Fruit fly (Drosophila melanogaster) whole organism, pupa: Measurements from ENCODE around the gene wap.

Experiments used
- CG10348 ChIP-seq: fragments of 200-800 bp; sonication (Bioruptor generic); IDR thresholded peaks from 2 replicates; pipeline ENCODE4 v1.3.6; 2022; ENCODE audit warnings: missing biosample characterization, missing genetic modification characterization
- CG12605 ChIP-seq: fragments of 200-800 bp; sonication (Bioruptor generic); IDR thresholded peaks from 2 replicates; pipeline ENCODE4 v1.3.6; 2022; ENCODE audit warnings: missing biosample characterization, missing genetic modification characterization
- CG13204 ChIP-seq: fragments of 200-800 bp; sonication (Bioruptor generic); optimal IDR thresholded peaks from 2 replicates; lab custom pipeline; 2018; ENCODE audit warnings: missing biosample characterization, mild to moderate bottlenecking, missing genetic modification characterization, moderate library complexity
- CG14655 ChIP-seq: fragments of 200-800 bp; sonication (Bioruptor generic); optimal IDR thresholded peaks from 3 replicates; lab custom pipeline; 2017; ENCODE audit warnings: mild to moderate bottlenecking, missing biosample characterization, missing genetic modification reagents, missing genetic modification characterization
- CG15710 ChIP-seq: fragments of 200-800 bp; sonication (Bioruptor generic); optimal IDR thresholded peaks from 2 replicates; lab custom pipeline; 2018; ENCODE audit warnings: missing biosample characterization, mild to moderate bottlenecking, missing genetic modification characterization, moderate library complexity
- CG17806 ChIP-seq: fragments of 200-800 bp; sonication (Bioruptor generic); optimal IDR thresholded peaks from 2 replicates; lab custom pipeline; 2018; ENCODE audit warnings: missing biosample characterization, mild to moderate bottlenecking, missing genetic modification characterization, moderate library complexity
- CG32121 ChIP-seq: fragments of 200-800 bp; sonication (Bioruptor generic); IDR thresholded peaks from 2 replicates; pipeline ENCODE4 v1.3.6; 2022; ENCODE audit warnings: missing biosample characterization, missing genetic modification characterization
- CG34367 ChIP-seq: fragments of 200-800 bp; sonication (Bioruptor generic); optimal IDR thresholded peaks from 2 replicates; lab custom pipeline; 2018; ENCODE audit warnings: missing biosample characterization, mild to moderate bottlenecking, missing genetic modification characterization
- CG4496 ChIP-seq: fragments of 200-800 bp; sonication (Bioruptor generic); IDR thresholded peaks from 3 replicates; pipeline ENCODE4 v1.3.6; 2022; ENCODE audit warnings: missing biosample characterization, missing genetic modification characterization
- CG8159 ChIP-seq: fragments of 200-800 bp; sonication (Bioruptor generic); optimal IDR thresholded peaks from 3 replicates; lab custom pipeline; 2018; ENCODE audit warnings: missing biosample characterization, mild to moderate bottlenecking, missing genetic modification characterization, moderate library complexity
- CG8301 ChIP-seq: fragments of 200-800 bp; sonication (Bioruptor generic); optimal IDR thresholded peaks from 2 replicates; lab custom pipeline; 2018; ENCODE audit warnings: missing biosample characterization, mild to moderate bottlenecking, missing genetic modification characterization
- CG9948 ChIP-seq: fragments of 200-800 bp; sonication (Bioruptor generic); optimal IDR thresholded peaks from 2 replicates; lab custom pipeline; 2018; ENCODE audit warnings: missing biosample characterization, mild to moderate bottlenecking, missing genetic modification characterization, moderate library complexity
- D1 ChIP-seq: fragments of 200-800 bp; sonication (Bioruptor generic); optimal IDR thresholded peaks from 2 replicates; lab custom pipeline; 2018; ENCODE audit warnings: missing biosample characterization, mild to moderate bottlenecking, missing genetic modification characterization, moderate library complexity
- EcR ChIP-seq: fragments of 200-800 bp; sonication (Bioruptor generic); optimal IDR thresholded peaks from 3 replicates; lab custom pipeline; 2019; ENCODE audit warnings: missing biosample characterization, missing genetic modification characterization, mild to moderate bottlenecking, moderate library complexity, missing genetic modification reagents
- Ets98B ChIP-seq: fragments of 200-800 bp; sonication (Bioruptor generic); IDR thresholded peaks from 2 replicates; pipeline ENCODE4 v1.3.6; 2022; ENCODE audit warnings: missing biosample characterization, missing genetic modification characterization
- Pif1A ChIP-seq: fragments of 200-800 bp; sonication (Bioruptor generic); optimal IDR thresholded peaks from 3 replicates; lab custom pipeline; 2016; ENCODE audit warnings: missing biosample characterization, missing genetic modification characterization
- Pif1B ChIP-seq: fragments of 200-800 bp; sonication (Bioruptor generic); optimal IDR thresholded peaks from 3 replicates; lab custom pipeline; 2016; ENCODE audit warnings: missing biosample characterization, missing genetic modification characterization
- Snoo ChIP-seq: fragments of 200-800 bp; sonication (Bioruptor generic); optimal IDR thresholded peaks from 3 replicates; lab custom pipeline; 2017; ENCODE audit warnings: missing biosample characterization, mild to moderate bottlenecking, missing genetic modification characterization, inconsistent platforms
- fd96Ca ChIP-seq: fragments of 200-800 bp; sonication (Bioruptor generic); IDR thresholded peaks from 3 replicates; pipeline ENCODE4 v1.3.6; 2022; ENCODE audit warnings: missing biosample characterization, missing genetic modification characterization
- gl ChIP-seq: fragments of 200-800 bp; sonication (Bioruptor generic); optimal IDR thresholded peaks from 2 replicates; lab custom pipeline; 2018; ENCODE audit warnings: missing biosample characterization, mild to moderate bottlenecking, missing genetic modification characterization
- rn ChIP-seq: fragments of 200-800 bp; sonication (Bioruptor generic); IDR thresholded peaks from 2 replicates; pipeline ENCODE4 v1.3.6; 2022; ENCODE audit warnings: missing biosample characterization, missing genetic modification characterization

Gene wap

dm6 chrX:22477689-22478590 lies 22.7 kb upstream of the wap start:
- TF ChIP-seq rn (GFP tag; lab: Robert Waterston, UW), result no peak
- no peak for TF ChIP-seq EcR (GFP tag; lab: Kevin White, UChicago)

DNA sequence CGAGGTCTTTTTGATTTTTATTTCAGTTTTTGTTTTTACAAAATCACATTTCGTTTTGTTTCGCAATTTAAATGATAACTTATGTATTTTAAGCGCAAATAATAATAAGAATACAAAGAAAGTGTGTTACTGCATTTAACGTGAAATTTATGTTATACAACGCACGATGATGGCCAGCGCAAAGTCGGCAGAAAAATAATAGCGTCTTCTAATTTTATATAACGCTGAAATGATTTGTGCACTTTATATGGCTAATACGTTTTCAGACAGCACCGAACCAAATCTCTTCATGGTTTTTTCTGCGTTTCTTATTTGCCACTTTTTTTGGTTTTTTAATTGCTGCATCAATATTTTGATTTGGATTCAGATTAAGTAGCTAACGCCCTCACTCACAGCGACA lies 19.7 kb upstream of the wap start:
- TF ChIP-seq CG34367 (tag; lab: Kevin White, UChicago) (no peak), rn (GFP tag; lab: Robert Waterston, UW) (no peak), CG17806 (no peak), Pif1B (GFP tag; lab: Kevin White, UChicago) (no peak), CG8301 (tag; lab: Kevin White, UChicago) (no peak)
- TF ChIP-seq, all 21 proteins: peak for 0

- no peak for TF ChIP-seq CG32121 (GFP tag; lab: Robert Waterston, UW)
- no peak for TF ChIP-seq CG17806
- TF ChIP-seq gl, result no peak
- TF ChIP-seq CG15710 (tag; lab: Kevin White, UChicago), result no peak
- no peak for TF ChIP-seq CG9948 (tag; lab: Kevin White, UChicago)
- no peak for TF ChIP-seq EcR (GFP tag; lab: Kevin White, UChicago)
Observed at dm6 chrX:22473520-22473919, 18.3 kb upstream of the wap start, which contains the start of gene CG14618. TSS of gene CG14618 (plus strand) at chrX:22473698.

- no peak for TF ChIP-seq Snoo (tag; lab: Kevin White, UChicago)
- TF ChIP-seq rn (GFP tag; lab: Robert Waterston, UW), result no peak
- TF ChIP-seq CG10348 (GFP tag; lab: Robert Waterston, UW), result no peak
- no peak for TF ChIP-seq D1
- TF ChIP-seq Pif1B (GFP tag; lab: Kevin White, UChicago), result no peak
- no peak for TF ChIP-seq CG8301 (tag; lab: Kevin White, UChicago)
- TF ChIP-seq fd96Ca, result no peak
- TF ChIP-seq CG13204, result no peak
- TF ChIP-seq CG15710 (tag; lab: Kevin White, UChicago), result no peak
- TF ChIP-seq CG9948 (tag; lab: Kevin White, UChicago), result no peak
- no peak for TF ChIP-seq gl
- TF ChIP-seq CG8159 (tag; lab: Kevin White, UChicago), result no peak
- no peak for TF ChIP-seq Pif1A (GFP tag; lab: Kevin White, UChicago)
- no peak for TF ChIP-seq CG17806
- TF ChIP-seq, all 21 proteins: peak for 0
Observed at dm6 chrX:22471819-22472218, 16.6 kb upstream of the wap start, which contains the start of gene CG14613. TSS of gene CG14613 (minus strand) at chrX:22472021.

dm6 chrX:22461218-22461760 lies 6.1 kb upstream of the wap start:
- TF ChIP-seq CG8301 (tag; lab: Kevin White, UChicago) (no peak), CG12605 (peak; percentile 76), fd96Ca (peak; percentile 55; the same call in 1 of the 3 replicates), Ets98B (GFP tag; lab: Robert Waterston, UW) (peak; percentile 50), CG32121 (GFP tag; lab: Robert Waterston, UW) (peak; percentile 67), CG4496 (GFP tag; lab: Robert Waterston, UW) (peak; percentile 74)

- no peak for TF ChIP-seq Ets98B (GFP tag; lab: Robert Waterston, UW)
- no peak for TF ChIP-seq CG8301 (tag; lab: Kevin White, UChicago)
- no peak for TF ChIP-seq Pif1B (GFP tag; lab: Kevin White, UChicago)
- no peak for TF ChIP-seq CG8159 (tag; lab: Kevin White, UChicago)
- no peak for TF ChIP-seq CG10348 (GFP tag; lab: Robert Waterston, UW)
- TF ChIP-seq CG13204, result no peak
- no peak for TF ChIP-seq CG15710 (tag; lab: Kevin White, UChicago)
- TF ChIP-seq CG9948 (tag; lab: Kevin White, UChicago), result no peak
- no peak for TF ChIP-seq CG32121 (GFP tag; lab: Robert Waterston, UW)
- TF ChIP-seq CG12605, result no peak
- no peak; the same call in 2 of the 3 replicates for TF ChIP-seq CG4496 (GFP tag; lab: Robert Waterston, UW)
- TF ChIP-seq rn (GFP tag; lab: Robert Waterston, UW), result no peak
- no peak for TF ChIP-seq gl
- TF ChIP-seq D1, result no peak
- TF ChIP-seq fd96Ca, result no peak
- no peak for TF ChIP-seq CG14655 (GFP tag; lab: Kevin White, UChicago)
- no peak for TF ChIP-seq EcR (GFP tag; lab: Kevin White, UChicago)
- no peak for TF ChIP-seq Snoo (tag; lab: Kevin White, UChicago)
- TF ChIP-seq Pif1A (GFP tag; lab: Kevin White, UChicago), result no peak
Observed at dm6 chrX:22456180-22456948, 1.1 kb upstream of the wap start.
